Worm (Caenorhabditis elegans) whole organism, midembryonic: Measurements from ENCODE around the gene btb-9.

Source experiments
- T22C8.4 ChIP-seq: fragments of 200-800 bp; sonication (Bioruptor generic); IDR thresholded peaks from 2 replicates; pipeline ENCODE4 v1.3.6; 2022; ENCODE audit warnings: missing genetic modification characterization, missing compliant biosample characterization
- cog-1 ChIP-seq: sonication (generic microtip); optimal IDR thresholded peaks from 2 replicates; lab custom pipeline; 2016; ENCODE audit warnings: missing genetic modification characterization, missing compliant biosample characterization
- flt-1 ChIP-seq: fragments of 200-800 bp; sonication (Bioruptor generic); IDR thresholded peaks from 2 replicates; pipeline ENCODE4 v1.3.6; 2022; ENCODE audit warnings: missing genetic modification characterization, missing compliant biosample characterization
- klf-2 ChIP-seq: fragments of 200-800 bp; sonication (Bioruptor generic); conservative IDR thresholded peaks from 2 replicates; pipeline ENCODE4 v1.3.6; 2022; ENCODE audit warnings: missing genetic modification reagents, missing genetic modification characterization, missing compliant biosample characterization
- med-1 ChIP-seq: sonication (generic microtip); optimal IDR thresholded peaks from 2 replicates; lab custom pipeline; 2017; ENCODE audit warnings: missing genetic modification characterization, mild to moderate bottlenecking, missing compliant biosample characterization, antibody characterized with exemption, missing genetic modification reagents; ENCODE audit not compliant: insufficient read depth
- ref-1 ChIP-seq: fragments of 200-800 bp; sonication (Bioruptor generic); conservative IDR thresholded peaks from 2 replicates; pipeline ENCODE4 v1.3.6; 2022; ENCODE audit warnings: missing genetic modification reagents, missing genetic modification characterization, missing compliant biosample characterization
- tab-1 ChIP-seq: fragments of 200-800 bp; sonication (Bioruptor generic); IDR thresholded peaks from 2 replicates; pipeline ENCODE4 v1.3.6; 2022; ENCODE audit warnings: missing genetic modification characterization, missing compliant biosample characterization
- ztf-23 ChIP-seq: fragments of 200-800 bp; sonication (Bioruptor generic); IDR thresholded peaks from 2 replicates; pipeline ENCODE4 v1.3.6; 2022; ENCODE audit warnings: missing genetic modification reagents, missing genetic modification characterization, missing compliant biosample characterization
- ztf-29 ChIP-seq: fragments of 200-800 bp; sonication (Bioruptor generic); IDR thresholded peaks from 2 replicates; pipeline ENCODE4 v1.3.6; 2022; ENCODE audit warnings: missing genetic modification reagents, missing genetic modification characterization, missing compliant biosample characterization

btb-9 gene

ce11 chrII:1703363-1703762 is 24.9 kb upstream of the btb-9 start, which contains the start of gene fbxb-47:
Gene fbxb-47, minus strand, starts transcription at chrII:1703463.
- no peak for TF ChIP-seq ztf-23
- no peak for TF ChIP-seq cog-1 (tag; lab: Kevin White, UChicago)

- no peak for TF ChIP-seq ztf-23
These were observed 21.9 kb upstream of the btb-9 start, which contains the start of gene sdz-18 for ce11 chrII:1706385-1706784. Gene sdz-18, minus strand, starts transcription at chrII:1706485.

- TF ChIP-seq ztf-29 (GFP tag; lab: Robert Waterston, UW) (no peak), tab-1 (GFP tag; lab: Robert Waterston, UW) (no peak), med-1 (GFP tag; lab: Kevin White, UChicago) (no peak), cog-1 (tag; lab: Kevin White, UChicago) (no peak), ztf-23 (no peak), klf-2 (GFP tag; lab: Robert Waterston, UW) (no peak), flt-1 (GFP tag; lab: Robert Waterston, UW) (no peak), T22C8.4 (no peak), ref-1 (GFP tag; lab: Robert Waterston, UW) (no peak)
These were observed 18.3 kb upstream of the btb-9 start, which contains the start of gene fbxa-184 for ce11 chrII:1709959-1710358. Gene fbxa-184, plus strand, starts transcription at chrII:1710259.

- TF ChIP-seq tab-1 (GFP tag; lab: Robert Waterston, UW) (no peak), T22C8.4 (no peak), ref-1 (GFP tag; lab: Robert Waterston, UW) (no peak), ztf-29 (GFP tag; lab: Robert Waterston, UW) (no peak), med-1 (GFP tag; lab: Kevin White, UChicago) (no peak), ztf-23 (no peak), cog-1 (tag; lab: Kevin White, UChicago) (no peak), flt-1 (GFP tag; lab: Robert Waterston, UW) (no peak), klf-2 (GFP tag; lab: Robert Waterston, UW) (no peak)
These were observed 15.4 kb upstream of the btb-9 start, which contains the start of gene btb-7 for ce11 chrII:1712938-1713337. Gene btb-7, plus strand, starts transcription at chrII:1713238.

ce11 chrII:1714772-1715353 is 13.4 kb upstream of the btb-9 start, which contains the start of gene btb-6:
Gene btb-6, plus strand, starts transcription at chrII:1715303.
- TF ChIP-seq med-1 (GFP tag; lab: Kevin White, UChicago): no peak
- TF ChIP-seq ztf-23: no peak
- TF ChIP-seq tab-1 (GFP tag; lab: Robert Waterston, UW): 0 out of 2 replicates have a peak, but pooled peaks have one; percentile 53
- TF ChIP-seq cog-1 (tag; lab: Kevin White, UChicago): no peak
- TF ChIP-seq flt-1 (GFP tag; lab: Robert Waterston, UW): no peak

- no peak for TF ChIP-seq ztf-29 (GFP tag; lab: Robert Waterston, UW)
- TF ChIP-seq klf-2 (GFP tag; lab: Robert Waterston, UW): no peak
- TF ChIP-seq T22C8.4: no peak
- no peak for TF ChIP-seq ref-1 (GFP tag; lab: Robert Waterston, UW)
- no peak for TF ChIP-seq med-1 (GFP tag; lab: Kevin White, UChicago)
- TF ChIP-seq cog-1 (tag; lab: Kevin White, UChicago): no peak
- TF ChIP-seq tab-1 (GFP tag; lab: Robert Waterston, UW): no peak
- TF ChIP-seq flt-1 (GFP tag; lab: Robert Waterston, UW): no peak
- TF ChIP-seq ztf-23: no peak
These were observed 9.2 kb upstream of the btb-9 start, which contains the start of gene fbxb-48 for ce11 chrII:1719153-1719552. Gene fbxb-48, minus strand, starts transcription at chrII:1719253.

ce11 chrII:1722394-1722793 is 5.9 kb upstream of the btb-9 start, which contains the start of the genes fbxb-5 and btb-8:
Gene fbxb-5, minus strand, starts transcription at chrII:1722494.
Gene btb-8, plus strand, starts transcription at chrII:1722770.
- TF ChIP-seq ztf-23 (no peak), ztf-29 (GFP tag; lab: Robert Waterston, UW) (no peak), tab-1 (GFP tag; lab: Robert Waterston, UW) (no peak), klf-2 (GFP tag; lab: Robert Waterston, UW) (no peak), T22C8.4 (no peak), flt-1 (GFP tag; lab: Robert Waterston, UW) (no peak), cog-1 (tag; lab: Kevin White, UChicago) (no peak), ref-1 (GFP tag; lab: Robert Waterston, UW) (no peak), med-1 (GFP tag; lab: Kevin White, UChicago) (no peak)

- no peak for TF ChIP-seq flt-1 (GFP tag; lab: Robert Waterston, UW)
- TF ChIP-seq cog-1 (tag; lab: Kevin White, UChicago): no peak
- TF ChIP-seq med-1 (GFP tag; lab: Kevin White, UChicago): no peak
These were observed 4.0 kb upstream of the btb-9 start, which contains the start of gene fbxb-11 for ce11 chrII:1724314-1724713. Gene fbxb-11, plus strand, starts transcription at chrII:1724614.

- TF ChIP-seq tab-1 (GFP tag; lab: Robert Waterston, UW) (no peak), flt-1 (GFP tag; lab: Robert Waterston, UW) (0 out of 2 replicates have a peak, but pooled peaks have one; percentile 21)
These were observed 2.6 kb upstream of the btb-9 start, which contains the start of gene F45C12.17 for ce11 chrII:1725735-1726134. Gene F45C12.17, plus strand, starts transcription at chrII:1726111.

ce11 chrII:1730103-1730502 is 1.8 kb downstream of the btb-9 start, which contains the start of gene ceh-81:
Gene ceh-81, plus strand, starts transcription at chrII:1730403.
- TF ChIP-seq ref-1 (GFP tag; lab: Robert Waterston, UW) (no peak), ztf-29 (GFP tag; lab: Robert Waterston, UW) (no peak), T22C8.4 (no peak), ztf-23 (no peak), tab-1 (GFP tag; lab: Robert Waterston, UW) (no peak), med-1 (GFP tag; lab: Kevin White, UChicago) (no peak), flt-1 (GFP tag; lab: Robert Waterston, UW) (no peak), cog-1 (tag; lab: Kevin White, UChicago) (no peak), klf-2 (GFP tag; lab: Robert Waterston, UW) (no peak)
